Fruit fly (Drosophila melanogaster) whole organism, embryonic: ENCODE measurements around the gene Spt7.

ENCODE experiments used
- Atf3 ChIP-seq: fragments of 200-800 bp; sonication (Bioruptor generic); optimal IDR thresholded peaks from 3 replicates; lab custom pipeline; 2016; ENCODE audit warnings: missing biosample characterization, missing genetic modification characterization
- CG10979 ChIP-seq: fragments of 200-800 bp; sonication (Bioruptor generic); optimal IDR thresholded peaks from 2 replicates; lab custom pipeline; 2018; ENCODE audit warnings: missing biosample characterization, mild to moderate bottlenecking, missing genetic modification characterization, moderate library complexity
- CG12299 ChIP-seq: fragments of 200-800 bp; sonication (Bioruptor generic); optimal IDR thresholded peaks from 2 replicates; lab custom pipeline; 2018; ENCODE audit warnings: missing biosample characterization, mild to moderate bottlenecking, missing genetic modification characterization
- CG12942 ChIP-seq: fragments of 200-800 bp; sonication (Bioruptor generic); optimal IDR thresholded peaks from 3 replicates; lab custom pipeline; 2016; ENCODE audit warnings: missing biosample characterization, missing genetic modification characterization
- CG15514 ChIP-seq: fragments of 200-800 bp; sonication (Bioruptor generic); optimal IDR thresholded peaks from 3 replicates; lab custom pipeline; 2017; ENCODE audit warnings: missing biosample characterization, missing genetic modification characterization, mild to moderate bottlenecking, moderate library complexity, missing genetic modification reagents
- CG17186 ChIP-seq: fragments of 200-800 bp; sonication (Bioruptor generic); optimal IDR thresholded peaks from 3 replicates; lab custom pipeline; 2017; ENCODE audit warnings: missing biosample characterization, missing genetic modification reagents, missing genetic modification characterization
- CG2889 ChIP-seq: fragments of 200-800 bp; sonication (Bioruptor generic); IDR thresholded peaks from 3 replicates; pipeline ENCODE4 v1.3.6; 2022; ENCODE audit warnings: missing biosample characterization, missing genetic modification characterization
- CG33213 ChIP-seq: fragments of 200-800 bp; sonication (Bioruptor generic); optimal IDR thresholded peaks from 3 replicates; lab custom pipeline; 2016; ENCODE audit warnings: missing biosample characterization, missing genetic modification characterization
- CG3726 ChIP-seq: fragments of 200-800 bp; sonication (Bioruptor generic); IDR thresholded peaks from 3 replicates; pipeline ENCODE4, ENCODE4 v1.3.6; 2022; ENCODE audit warnings: missing biosample characterization, missing genetic modification characterization
- CG4854 ChIP-seq: fragments of 200-800 bp; sonication (Bioruptor generic); optimal IDR thresholded peaks from 2 replicates; lab custom pipeline; 2016; ENCODE audit warnings: missing biosample characterization, missing genetic modification characterization, inconsistent platforms
- CG5180 ChIP-seq: fragments of 200-800 bp; sonication (Bioruptor generic); optimal IDR thresholded peaks from 3 replicates; lab custom pipeline; 2017; ENCODE audit warnings: missing biosample characterization, missing genetic modification characterization, mild to moderate bottlenecking, moderate library complexity, missing genetic modification reagents
- CG5953 ChIP-seq: fragments of 200-800 bp; sonication (Bioruptor generic); IDR thresholded peaks from 2 replicates; pipeline ENCODE4 v1.3.6; 2022; ENCODE audit warnings: missing biosample characterization, missing genetic modification characterization
- CG6683 ChIP-seq: fragments of 200-800 bp; sonication (Bioruptor generic); optimal IDR thresholded peaks from 2 replicates; lab custom pipeline; 2017; ENCODE audit warnings: missing biosample characterization, mild to moderate bottlenecking, missing genetic modification characterization, missing genetic modification reagents
- CG6765 ChIP-seq: fragments of 200-800 bp; sonication (Bioruptor generic); optimal IDR thresholded peaks from 3 replicates; lab custom pipeline; 2017; ENCODE audit warnings: missing biosample characterization, mild to moderate bottlenecking, missing genetic modification characterization
- CG7357 ChIP-seq: fragments of 200-800 bp; sonication (Bioruptor generic); IDR thresholded peaks from 3 replicates; pipeline ENCODE4 v1.3.6; 2022; ENCODE audit warnings: missing biosample characterization, missing genetic modification characterization
- CG7745 ChIP-seq: fragments of 200-800 bp; sonication (Bioruptor generic); optimal IDR thresholded peaks from 2 replicates; lab custom pipeline; 2018; ENCODE audit warnings: missing biosample characterization, mild to moderate bottlenecking, missing genetic modification characterization, moderate library complexity
- CG8089 ChIP-seq: fragments of 200-800 bp; sonication (Bioruptor generic); optimal IDR thresholded peaks from 3 replicates; lab custom pipeline; 2016; ENCODE audit warnings: missing biosample characterization, missing genetic modification characterization
- CG9437 ChIP-seq: fragments of 200-800 bp; sonication (Bioruptor generic); optimal IDR thresholded peaks from 2 replicates; lab custom pipeline; 2018; ENCODE audit warnings: missing biosample characterization, mild to moderate bottlenecking, missing genetic modification characterization
- CG9932 ChIP-seq: fragments of 200-800 bp; sonication (Bioruptor generic); IDR thresholded peaks from 2 replicates; pipeline ENCODE4 v1.3.6; 2022; ENCODE audit warnings: missing biosample characterization, missing genetic modification characterization
- D ChIP-seq, 2 experiments: fragments of 200-800 bp in 1 of 2; fragments of >200 bp in 1 of 2; sonication (Bioruptor generic) in 1 of 2; optimal IDR thresholded peaks; 2 replicates in 1 of 2; 3 replicates in 1 of 2; lab custom pipeline; 2017; ENCODE audit warnings: mild to moderate bottlenecking in 1 of 2, missing biosample characterization in 1 of 2, missing genetic modification characterization in 1 of 2, missing genetic modification reagents in 1 of 2
- Dbx ChIP-seq: fragments of 200-800 bp; sonication (Bioruptor generic); IDR thresholded peaks from 3 replicates; pipeline ENCODE4 v1.3.6; 2022; ENCODE audit warnings: missing biosample characterization, missing genetic modification characterization
- Elba2 ChIP-seq: fragments of 200-800 bp; sonication (Bioruptor generic); optimal IDR thresholded peaks from 3 replicates; lab custom pipeline; 2016; ENCODE audit warnings: missing biosample characterization, missing genetic modification characterization
- Fer3 ChIP-seq: fragments of 200-800 bp; sonication (Bioruptor generic); optimal IDR thresholded peaks from 2 replicates; lab custom pipeline; 2018; ENCODE audit warnings: missing biosample characterization, mild to moderate bottlenecking, missing genetic modification characterization, moderate library complexity
- HmgZ ChIP-seq: fragments of 200-800 bp; sonication (Bioruptor generic); optimal IDR thresholded peaks from 2 replicates; lab custom pipeline; 2018; ENCODE audit warnings: missing biosample characterization, mild to moderate bottlenecking, missing genetic modification characterization
- Hmr ChIP-seq: fragments of 200-800 bp; sonication (Bioruptor generic); optimal IDR thresholded peaks from 3 replicates; lab custom pipeline; 2017; ENCODE audit warnings: mild to moderate bottlenecking, missing biosample characterization, missing genetic modification reagents, missing genetic modification characterization
- Hr51 ChIP-seq, 2 experiments: fragments of 200-800 bp; sonication (Bioruptor generic); optimal IDR thresholded peaks; 2 replicates in 1 of 2; 3 replicates in 1 of 2; lab custom pipeline; 2016 to 2018; ENCODE audit warnings: missing biosample characterization in 2 of 2, missing genetic modification characterization in 2 of 2, mild to moderate bottlenecking in 1 of 2, moderate library complexity in 1 of 2
- Mes4 ChIP-seq: fragments of 200-800 bp; sonication (Bioruptor generic); optimal IDR thresholded peaks from 2 replicates; lab custom pipeline; 2016; ENCODE audit warnings: missing biosample characterization, missing genetic modification characterization
- NfI ChIP-seq: fragments of 200-800 bp; sonication (Bioruptor generic); optimal IDR thresholded peaks from 3 replicates; lab custom pipeline; 2018; ENCODE audit warnings: missing biosample characterization, mild to moderate bottlenecking, missing genetic modification characterization, moderate library complexity
- Rx ChIP-seq: fragments of 200-800 bp; sonication (Bioruptor generic); IDR thresholded peaks from 2 replicates; pipeline ENCODE4 v1.3.6; 2022; ENCODE audit warnings: missing biosample characterization, missing genetic modification characterization
- Taf1 ChIP-seq: fragments of 200-800 bp; sonication (Bioruptor generic); IDR thresholded peaks from 2 replicates; pipeline ENCODE4 v1.3.6; 2022; ENCODE audit warnings: missing biosample characterization, missing genetic modification characterization
- amos ChIP-seq: fragments of 200-800 bp; sonication (Bioruptor generic); IDR thresholded peaks from 2 replicates; pipeline ENCODE4 v1.3.6; 2022; ENCODE audit warnings: missing biosample characterization, missing genetic modification characterization; ENCODE audit not compliant: partially characterized antibody
- ase ChIP-seq: fragments of 200-800 bp; sonication (Bioruptor generic); IDR thresholded peaks from 3 replicates; pipeline ENCODE4 v1.3.6; 2022; ENCODE audit warnings: missing biosample characterization, missing genetic modification characterization
- br ChIP-seq: fragments of >200 bp; optimal IDR thresholded peaks from 2 replicates; lab custom pipeline; 2017
- dan ChIP-seq: fragments of 200-800 bp; sonication (Bioruptor generic); IDR thresholded peaks from 2 replicates; pipeline ENCODE4 v1.3.6; 2022; ENCODE audit warnings: missing biosample characterization, missing genetic modification characterization
- gt ChIP-seq: fragments of 200-800 bp; sonication (Bioruptor generic); IDR thresholded peaks from 2 replicates; pipeline ENCODE4 v1.3.6; 2022; ENCODE audit warnings: missing biosample characterization, missing genetic modification characterization
- inv ChIP-seq: fragments of 200-800 bp; sonication (Bioruptor generic); IDR thresholded peaks from 2 replicates; pipeline ENCODE4 v1.3.6; 2022; ENCODE audit warnings: missing biosample characterization, missing genetic modification characterization; ENCODE audit not compliant: partially characterized antibody
- jing ChIP-seq: fragments of 200-800 bp; sonication (Bioruptor generic); optimal IDR thresholded peaks from 2 replicates; lab custom pipeline; 2018; ENCODE audit warnings: missing biosample characterization, mild to moderate bottlenecking, missing genetic modification characterization
- maf-S ChIP-seq: fragments of 200-800 bp; sonication (Bioruptor generic); optimal IDR thresholded peaks from 2 replicates; lab custom pipeline; 2016; ENCODE audit warnings: missing biosample characterization, missing genetic modification characterization
- mirr ChIP-seq: fragments of 200-800 bp; sonication (Bioruptor generic); optimal IDR thresholded peaks from 3 replicates; lab custom pipeline; 2018; ENCODE audit warnings: missing biosample characterization, mild to moderate bottlenecking, missing genetic modification characterization
- pnt ChIP-seq: fragments of 200-800 bp; sonication (Bioruptor generic); optimal IDR thresholded peaks from 3 replicates; lab custom pipeline; 2016; ENCODE audit warnings: missing biosample characterization, missing genetic modification characterization
- repo ChIP-seq: fragments of 200-800 bp; sonication (Bioruptor generic); optimal IDR thresholded peaks from 2 replicates; lab custom pipeline; 2016; ENCODE audit warnings: missing biosample characterization, missing genetic modification characterization
- schlank ChIP-seq: fragments of 200-800 bp; sonication (Bioruptor generic); optimal IDR thresholded peaks from 2 replicates; lab custom pipeline; 2018; ENCODE audit warnings: missing biosample characterization, mild to moderate bottlenecking, missing genetic modification characterization
- sd ChIP-seq: fragments of 200-800 bp; sonication (Bioruptor generic); optimal IDR thresholded peaks from 3 replicates; lab custom pipeline; 2018; ENCODE audit warnings: missing biosample characterization, mild to moderate bottlenecking, missing genetic modification characterization, moderate library complexity
- sens-2 ChIP-seq: fragments of 200-800 bp; sonication (Bioruptor generic); IDR thresholded peaks from 2 replicates; pipeline ENCODE4 v1.3.6; 2022; ENCODE audit warnings: missing biosample characterization, missing genetic modification characterization
- sna ChIP-seq: fragments of 200-800 bp; sonication (Bioruptor generic); IDR thresholded peaks from 2 replicates; pipeline ENCODE4 v1.3.6; 2022; ENCODE audit warnings: missing biosample characterization, missing genetic modification characterization; ENCODE audit not compliant: partially characterized antibody
- trh ChIP-seq: fragments of 200-800 bp; sonication (Bioruptor generic); optimal IDR thresholded peaks from 2 replicates; lab custom pipeline; 2016; ENCODE audit warnings: missing biosample characterization, missing genetic modification characterization
- tx ChIP-seq: fragments of 200-800 bp; sonication (Bioruptor generic); optimal IDR thresholded peaks from 2 replicates; lab custom pipeline; 2016; ENCODE audit warnings: missing biosample characterization, missing genetic modification characterization
- unpg ChIP-seq: fragments of 200-800 bp; sonication (Bioruptor generic); optimal IDR thresholded peaks from 3 replicates; lab custom pipeline; 2018; ENCODE audit warnings: missing biosample characterization, mild to moderate bottlenecking, missing genetic modification characterization, moderate library complexity

Gene Spt7

DNA sequence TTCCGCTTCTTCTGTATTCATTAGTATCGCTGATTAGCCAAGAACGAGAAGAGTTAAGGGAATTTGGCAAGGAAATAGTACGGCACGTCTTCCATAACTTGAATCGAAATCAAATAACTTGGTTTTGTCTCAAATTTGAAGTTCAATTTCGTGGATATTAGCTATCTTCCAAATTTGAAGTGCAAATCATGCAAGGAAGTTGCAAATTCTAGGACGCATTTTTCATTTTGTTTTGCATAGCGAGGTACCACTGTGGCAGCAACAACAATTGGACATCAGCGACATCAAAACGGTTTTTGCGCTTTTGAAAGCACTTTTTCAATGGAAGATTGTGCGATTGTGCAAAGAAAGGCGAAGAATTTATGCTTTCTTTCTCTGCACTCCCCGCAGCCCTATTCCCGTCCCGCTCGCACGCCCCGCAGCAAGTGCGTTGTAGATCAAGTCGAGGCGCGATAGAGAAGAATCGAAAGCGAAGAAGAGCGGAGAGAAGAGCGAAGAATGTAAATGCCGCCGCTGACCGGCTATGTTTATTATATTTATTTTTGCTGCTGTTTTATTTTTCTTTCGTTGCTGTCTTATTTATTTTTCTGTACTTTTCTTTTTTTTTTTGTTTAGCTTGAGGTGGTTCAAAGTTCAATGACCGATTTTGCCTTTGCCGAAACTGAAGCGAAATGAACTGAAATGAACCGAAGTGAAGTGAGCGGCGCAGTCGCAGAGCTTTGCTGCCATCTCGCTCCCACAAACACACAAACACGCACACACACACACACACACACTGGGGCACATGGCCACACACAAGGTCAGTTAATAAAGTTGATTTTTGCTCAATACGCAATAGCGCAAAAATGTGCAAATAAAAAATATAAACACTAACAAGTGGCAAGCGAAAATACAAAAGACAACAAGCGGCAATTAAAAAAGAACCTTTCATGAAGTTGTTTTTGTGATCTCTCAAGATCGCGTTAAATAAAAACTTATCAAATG is 31.2 kb downstream of the Spt7 start (continued):
- TF ChIP-seq ase (GFP tag; lab: Robert Waterston, UW) (no peak), CG2889 (GFP tag; lab: Robert Waterston, UW) (0 out of 3 replicates have a peak, but pooled peaks have one; percentile 27), CG15514 (GFP tag; lab: Kevin White, UChicago) (peak; percentile 25), CG9437 (GFP tag; lab: Kevin White, UChicago) (no peak), Hmr (GFP tag; lab: Kevin White, UChicago) (peak; percentile 43), sna (GFP tag; lab: Robert Waterston, UW) (no peak), unpg (peak; percentile 54), Atf3 (GFP tag; lab: Kevin White, UChicago) (no peak), dan (GFP tag; lab: Robert Waterston, UW) (no peak), amos (GFP tag; lab: Robert Waterston, UW) (no peak), Mes4 (GFP tag; lab: Kevin White, UChicago) (no peak), Elba2 (no peak), HmgZ (tag; lab: Kevin White, UChicago) (no peak), CG6765 (no peak), NfI (GFP tag; lab: Kevin White, UChicago) (peak; percentile 51), Taf1 (GFP tag; lab: Robert Waterston, UW) (peak; percentile 57; the same call in 1 of the 2 replicates), CG5953 (GFP tag; lab: Robert Waterston, UW) (no peak), tx (peak; percentile 16), repo (no peak), CG9932 (GFP tag; lab: Robert Waterston, UW) (peak; percentile 82), CG5180 (GFP tag; lab: Kevin White, UChicago) (peak; percentile 15), schlank (peak; percentile 68), pnt (GFP tag; lab: Kevin White, UChicago) (peak; percentile 32), inv (GFP tag; lab: Robert Waterston, UW) (no peak), trh (GFP tag; lab: Kevin White, UChicago) (no peak), CG12942 (GFP tag; lab: Kevin White, UChicago) (no peak), br (lab: Kevin White, UChicago) (no peak), jing (GFP tag; lab: Kevin White, UChicago) (no peak), Hr51 (GFP tag; optimal IDR thresholded peaks at IDR 0.05; lab: Kevin White, UChicago) (peak; percentile 6 to 59), mirr (GFP tag; lab: Kevin White, UChicago) (no peak), CG6683 (GFP tag; lab: Kevin White, UChicago) (no peak), CG12299 (no peak), CG3726 (GFP tag; lab: Robert Waterston, UW) (no peak), D (optimal IDR thresholded peaks at IDR 0.05; lab: Kevin White, UChicago) (no peak), D (GFP tag; optimal IDR thresholded peaks at IDR 0.05; lab: Kevin White, UChicago) (no peak), CG7745 (tag; lab: Kevin White, UChicago) (no peak), sd (tag; lab: Kevin White, UChicago) (peak; percentile 75), Rx (peak; percentile 39; the same call in 1 of the 2 replicates), CG7357 (GFP tag; lab: Robert Waterston, UW) (no peak), CG17186 (GFP tag; lab: Kevin White, UChicago) (no peak), CG4854 (no peak), CG8089 (GFP tag; lab: Kevin White, UChicago) (no peak), gt (GFP tag; lab: Robert Waterston, UW) (no peak), CG33213 (peak; percentile 9), Fer3 (peak; percentile 60), maf-S (GFP tag; lab: Kevin White, UChicago) (peak; percentile 36), sens-2 (no peak), Dbx (GFP tag; lab: Robert Waterston, UW) (peak; percentile 72; the same call in 2 of the 3 replicates), CG10979 (tag; lab: Kevin White, UChicago) (no peak)
